Fruit fly (Drosophila melanogaster): Measurements from ENCODE around the gene CG6664.

Gene CG6664

dm6 chr3L:17015663-17016575 lies at the start of gene CG6664, which contains the start of gene CG7728:
Gene CG6664 (minus strand): TSS chr3L:17016180.
Gene CG7728 (plus strand): TSS chr3L:17016536.
- TF ChIP-seq CG12155 (GFP tag; optimal IDR thresholded peaks at IDR 0.05) (peak; percentile 35), CG16813 (GFP tag; IDR thresholded peaks at IDR 0.05; ENCODE audit: partially characterized antibody) (peak; percentile 56; the same call in 2 of the 3 replicates), CG13775 (GFP tag; optimal IDR thresholded peaks at IDR 0.05) (peak; percentile 80), CG2202 (tag; optimal IDR thresholded peaks at IDR 0.05) (no peak), pzg (GFP tag; optimal IDR thresholded peaks at IDR 0.05) (peak; percentile 51), CG31388 (GFP tag; optimal IDR thresholded peaks at IDR 0.05) (no peak), fru (optimal IDR thresholded peaks at IDR 0.05) (no peak), Sox100B (GFP tag; optimal IDR thresholded peaks at IDR 0.05) (no peak), bab2 (GFP tag; optimal IDR thresholded peaks at IDR 0.05) (peak; percentile 38), ttk (GFP tag; IDR thresholded peaks at IDR 0.05) (peak; percentile 26; the same call in 1 of the 2 replicates), klu (GFP tag; IDR thresholded peaks at IDR 0.05) (no peak), CG10565 (GFP tag; optimal IDR thresholded peaks at IDR 0.05) (no peak), ewg (GFP tag; optimal IDR thresholded peaks at IDR 0.05) (peak; percentile 9), oc (tag; optimal IDR thresholded peaks at IDR 0.05) (no peak), Aef1 (GFP tag; IDR thresholded peaks at IDR 0.05) (peak; percentile 54; the same call in 2 of the 3 replicates), CG30020 (tag; optimal IDR thresholded peaks at IDR 0.05) (peak; percentile 45), unpg (GFP tag; optimal IDR thresholded peaks at IDR 0.05) (peak; percentile 20), CG5953 (GFP tag; IDR thresholded peaks at IDR 0.05) (no peak), cad (GFP tag; optimal IDR thresholded peaks at IDR 0.05) (no peak), CG6813 (GFP tag; optimal IDR thresholded peaks at IDR 0.05) (no peak), zen (tag; optimal IDR thresholded peaks at IDR 0.05) (no peak), CG30403 (GFP tag; optimal IDR thresholded peaks at IDR 0.05) (peak; percentile 85), sna (GFP tag; IDR thresholded peaks at IDR 0.05; ENCODE audit: partially characterized antibody) (peak; percentile 36; the same call in 1 of the 2 replicates), CG2678 (tag; optimal IDR thresholded peaks at IDR 0.05) (no peak), onecut (GFP tag; IDR thresholded peaks at IDR 0.05) (peak; percentile 17; the same call in 1 of the 2 replicates), p53 (GFP tag; optimal IDR thresholded peaks at IDR 0.05) (no peak), CG1792 (GFP tag; optimal IDR thresholded peaks at IDR 0.05) (no peak), B-H2 (GFP tag; optimal IDR thresholded peaks at IDR 0.05) (no peak), stc (GFP tag; IDR thresholded peaks at IDR 0.05) (no peak), CG3726 (GFP tag; IDR thresholded peaks at IDR 0.05) (0 out of 3 replicates have a peak, but pooled peaks have one; percentile 21), E2f2 (GFP tag; IDR thresholded peaks at IDR 0.05) (peak; percentile 72), CG15269 (tag; optimal IDR thresholded peaks at IDR 0.05) (no peak), cato (GFP tag; optimal IDR thresholded peaks at IDR 0.05; ENCODE audit: borderline replicate concordance) (no peak), CG43689 (GFP tag; IDR thresholded peaks at IDR 0.05) (no peak), Awh (GFP tag; IDR thresholded peaks at IDR 0.05) (no peak), CG13123 (GFP tag; optimal IDR thresholded peaks at IDR 0.05) (no peak), Ssrp (tag; optimal IDR thresholded peaks at IDR 0.05) (peak; percentile 38), D19A (tag; optimal IDR thresholded peaks at IDR 0.05) (no peak), lmd (GFP tag; IDR thresholded peaks at IDR 0.05) (peak; percentile 21; the same call in 1 of the 2 replicates), CG17568 (GFP tag; optimal IDR thresholded peaks at IDR 0.05) (no peak), Optix (GFP tag; IDR thresholded peaks at IDR 0.05) (no peak), CG17802 (tag; optimal IDR thresholded peaks at IDR 0.05) (peak; percentile 15), ssp (GFP tag; IDR thresholded peaks at IDR 0.05) (peak; percentile 46), crc (GFP tag; optimal IDR thresholded peaks at IDR 0.05) (no peak), TFAM (GFP tag; optimal IDR thresholded peaks at IDR 0.05) (no peak), schlank (tag; optimal IDR thresholded peaks at IDR 0.05) (no peak), CG18262 (tag; optimal IDR thresholded peaks at IDR 0.05) (no peak), gsb-n (tag; optimal IDR thresholded peaks at IDR 0.05) (no peak), org-1 (GFP tag; optimal IDR thresholded peaks at IDR 0.05) (no peak)
